Worm (Caenorhabditis elegans): ENCODE results near the gene F53H4.6.
A peak's percentile ranks its signal among the peaks of the same experiment; 100 is the strongest.

The F53H4.6 gene

ce11 chrX:15842492-15842891 lies 17.9 kb downstream of the F53H4.6 start:
- TF ChIP-seq nhr-237 (tag; optimal IDR thresholded peaks at IDR 0.05), result no peak
- TF ChIP-seq lsy-2 (tag; optimal IDR thresholded peaks at IDR 0.05), result peak; percentile 8 to 31
- TF ChIP-seq zag-1 (tag; optimal IDR thresholded peaks at IDR 0.05), result no peak
- TF ChIP-seq nhr-71 (tag; optimal IDR thresholded peaks at IDR 0.05), result peak; percentile 58
- TF ChIP-seq elt-2 (tag; optimal IDR thresholded peaks at IDR 0.05), result peak; percentile 67
- peak; percentile 10 for TF ChIP-seq nhr-47 (tag; optimal IDR thresholded peaks at IDR 0.05)
- TF ChIP-seq sup-37 (GFP tag; optimal IDR thresholded peaks at IDR 0.05), result no peak
- no peak for TF ChIP-seq zip-4 (GFP tag; optimal IDR thresholded peaks at IDR 0.05)
- no peak for TF ChIP-seq sox-4 (tag; optimal IDR thresholded peaks at IDR 0.05)
- no peak for TF ChIP-seq nhr-12 (tag; optimal IDR thresholded peaks at IDR 0.05)
- TF ChIP-seq nhr-85 (tag), result peak; percentile 2

- TF ChIP-seq nhr-237 (tag; optimal IDR thresholded peaks at IDR 0.05) (peak; percentile 82), fkh-10 (GFP tag; optimal IDR thresholded peaks at IDR 0.05) (peak; percentile 92), tlp-1 (tag; optimal IDR thresholded peaks at IDR 0.05) (no peak), C34B4.2 (tag; optimal IDR thresholded peaks at IDR 0.05) (peak; percentile 75), mdl-1 (tag; optimal IDR thresholded peaks at IDR 0.05) (peak; percentile 55 to 98), mab-9 (GFP tag; IDR thresholded peaks at IDR 0.05) (peak; percentile 91), snu-23 (GFP tag; optimal IDR thresholded peaks at IDR 0.05) (peak; percentile 99), vab-15 (tag; optimal IDR thresholded peaks at IDR 0.05) (peak; percentile 85), Y116A8C.19 (tag; optimal IDR thresholded peaks at IDR 0.05; ENCODE audit: borderline replicate concordance) (no peak), nhr-47 (tag; optimal IDR thresholded peaks at IDR 0.05) (peak; percentile 99), alr-1 (tag; optimal IDR thresholded peaks at IDR 0.05; ENCODE audit: borderline replicate concordance) (no peak), tbx-2 (tag; optimal IDR thresholded peaks at IDR 0.05) (peak; percentile 99), xbp-1 (tag; optimal IDR thresholded peaks at IDR 0.05) (peak; percentile 98), fkh-8 (tag; optimal IDR thresholded peaks at IDR 0.05) (peak; percentile 94), ceh-63 (GFP tag; optimal IDR thresholded peaks at IDR 0.05) (no peak), mep-1 (tag; optimal IDR thresholded peaks at IDR 0.05) (peak; percentile 97), rnt-1 (tag; optimal IDR thresholded peaks at IDR 0.05) (peak; percentile 99), lsy-2 (tag; optimal IDR thresholded peaks at IDR 0.05) (peak; percentile 100), snpc-4 (tag; optimal IDR thresholded peaks at IDR 0.05) (peak; percentile 90), zip-4 (GFP tag; optimal IDR thresholded peaks at IDR 0.05) (peak; percentile 91), lin-39 (tag; optimal IDR thresholded peaks at IDR 0.05) (peak; percentile 91), F16B12.6 (tag; optimal IDR thresholded peaks at IDR 0.05) (peak; percentile 75), C04F5.9 (tag; optimal IDR thresholded peaks at IDR 0.05) (peak; percentile 85), fos-1 (tag; optimal IDR thresholded peaks at IDR 0.05) (peak; percentile 93), fkh-4 (tag; optimal IDR thresholded peaks at IDR 0.05; ENCODE audit: borderline replicate concordance) (no peak), egl-13 (tag; optimal IDR thresholded peaks at IDR 0.05) (peak; percentile 97), nhr-77 (tag; optimal IDR thresholded peaks at IDR 0.05) (peak; percentile 98), C16A3.4 (tag; optimal IDR thresholded peaks at IDR 0.05) (peak; percentile 99), jun-1 (tag; optimal IDR thresholded peaks at IDR 0.05) (peak; percentile 98), ets-5 (GFP tag; IDR thresholded peaks at IDR 0.05) (no peak), blmp-1 (tag; optimal IDR thresholded peaks at IDR 0.05) (peak; percentile 96), ztf-4 (tag; optimal IDR thresholded peaks at IDR 0.05) (peak; percentile 97), lin-14 (GFP tag; optimal IDR thresholded peaks at IDR 0.05) (peak; percentile 100), lin-15B (tag; optimal IDR thresholded peaks at IDR 0.05) (peak; percentile 93), nhr-71 (tag; optimal IDR thresholded peaks at IDR 0.05) (peak; percentile 99), hpl-2 (GFP tag; optimal IDR thresholded peaks at IDR 0.05) (peak; percentile 86), isw-1 (GFP tag; IDR thresholded peaks at IDR 0.05) (peak; percentile 94), lin-13 (GFP tag; optimal IDR thresholded peaks at IDR 0.05) (peak; percentile 99), pax-3 (tag; optimal IDR thresholded peaks at IDR 0.05) (peak; percentile 91), dsc-1 (tag; optimal IDR thresholded peaks at IDR 0.05) (peak; percentile 97), unc-130 (tag; optimal IDR thresholded peaks at IDR 0.05) (peak; percentile 96), unc-62 (GFP tag; optimal IDR thresholded peaks at IDR 0.05) (peak; percentile 48), nhr-90 (tag; optimal IDR thresholded peaks at IDR 0.05; ENCODE audit: poor library complexity) (peak; percentile 99), nhr-12 (tag; optimal IDR thresholded peaks at IDR 0.05) (peak; percentile 32), aly-2 (tag; optimal IDR thresholded peaks at IDR 0.05) (peak; percentile 75)
Measured at ce11 chrX:15841086-15841622, 19.3 kb downstream of the F53H4.6 start, which contains the start of gene serp-1.1. serp-1.1 (plus strand) TSS chrX:15841572.

All from whole organism, L1 larva.